Worm (Caenorhabditis elegans) whole organism, L4/young adult: ENCODE measurements around the gene cor-1.

Experiments
- W03F9.2 ChIP-seq: fragments of 150-350 bp; optimal IDR thresholded peaks from 2 replicates; lab custom pipeline; 2014; ENCODE audit warnings: missing biosample characterization, missing genetic modification characterization
- dao-5 ChIP-seq: sonication (generic microtip); optimal IDR thresholded peaks from 2 replicates; lab custom pipeline; 2016; ENCODE audit warnings: missing genotype, missing genetic modification characterization, moderate library complexity, missing compliant biosample characterization
- him-1 ChIP-seq: sonication (generic microtip); optimal IDR thresholded peaks from 2 replicates; lab custom pipeline; 2016; ENCODE audit warnings: missing genotype, missing genetic modification reagents, missing genetic modification characterization, missing compliant biosample characterization

DNA sequence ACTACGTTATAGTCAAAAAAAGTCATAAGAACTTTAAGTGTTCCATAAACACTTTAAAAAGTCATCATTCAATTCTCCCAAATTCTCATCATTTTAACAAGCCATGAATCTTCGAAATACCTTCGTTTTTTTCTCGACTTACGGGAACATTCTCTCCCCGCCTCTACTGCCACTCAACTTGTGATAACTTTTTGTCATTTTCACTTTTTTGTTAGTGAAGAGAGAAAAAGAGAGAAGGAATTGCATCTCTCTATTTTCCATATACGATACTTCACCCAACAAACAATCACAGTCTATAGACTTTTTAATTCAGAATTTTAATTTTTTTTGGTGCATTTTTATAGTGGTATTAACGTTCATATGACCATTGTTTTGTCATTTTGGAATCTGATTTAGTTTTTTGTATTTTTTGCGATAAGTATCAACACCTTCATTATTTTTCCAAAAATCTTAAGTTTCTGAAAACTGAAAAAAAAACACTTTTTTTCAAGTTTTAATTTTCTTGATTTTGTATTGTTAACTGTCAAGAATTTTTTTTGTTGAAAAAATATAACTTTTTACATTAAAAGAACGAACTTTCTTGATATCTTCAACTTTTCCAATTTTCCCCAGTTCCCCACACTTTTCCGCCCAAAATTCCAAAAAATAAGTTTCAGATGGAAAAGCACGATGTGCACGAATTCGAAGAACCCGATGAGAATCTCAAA, 10.3 kb upstream of the cor-1 start, which contains the start of gene Y70G10A.3:
- no peak for TF ChIP-seq him-1 (tag; lab: Kevin White, UChicago)
- no peak for TF ChIP-seq W03F9.2 (tag; lab: Kevin White, UChicago)
- TF ChIP-seq dao-5 (tag; lab: Kevin White, UChicago): no peak
